Worm (Caenorhabditis elegans): ENCODE measurements around the gene slc-17.2.

DNA sequence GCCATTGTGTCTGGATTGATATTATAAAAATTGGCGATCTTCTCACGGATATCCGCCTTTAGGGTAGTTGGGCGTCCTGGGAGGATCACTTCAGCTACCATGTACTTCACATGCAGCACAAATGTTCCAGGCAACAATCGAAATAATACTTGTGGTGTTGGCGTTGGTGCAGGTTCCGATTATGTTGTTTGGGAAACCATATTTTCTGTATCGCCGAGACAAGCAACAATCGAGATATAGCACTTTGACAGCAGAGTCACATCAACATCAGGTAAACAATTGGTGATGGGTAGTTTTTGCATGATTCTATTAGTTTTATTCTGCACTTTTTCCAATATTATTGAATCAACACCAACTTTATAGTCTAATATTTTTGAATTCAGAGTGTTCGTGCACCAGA, 23.4 kb upstream of the slc-17.2 start, which contains the start of gene T26G10.3:
- TF ChIP-seq fkh-10 (GFP tag; optimal IDR thresholded peaks at IDR 0.05) (no peak), sdc-2 (tag; optimal IDR thresholded peaks at IDR 0.05) (no peak), eyg-1 (tag; optimal IDR thresholded peaks at IDR 0.05) (no peak), unc-55 (GFP tag; optimal IDR thresholded peaks at IDR 0.05) (no peak)

All from whole organism, late embryonic.